Fruit fly (Drosophila melanogaster): Measurements from ENCODE around the gene CG18599.
A peak's percentile ranks its signal among the peaks of the same experiment; 100 is the strongest.

CG18599 gene

DNA sequence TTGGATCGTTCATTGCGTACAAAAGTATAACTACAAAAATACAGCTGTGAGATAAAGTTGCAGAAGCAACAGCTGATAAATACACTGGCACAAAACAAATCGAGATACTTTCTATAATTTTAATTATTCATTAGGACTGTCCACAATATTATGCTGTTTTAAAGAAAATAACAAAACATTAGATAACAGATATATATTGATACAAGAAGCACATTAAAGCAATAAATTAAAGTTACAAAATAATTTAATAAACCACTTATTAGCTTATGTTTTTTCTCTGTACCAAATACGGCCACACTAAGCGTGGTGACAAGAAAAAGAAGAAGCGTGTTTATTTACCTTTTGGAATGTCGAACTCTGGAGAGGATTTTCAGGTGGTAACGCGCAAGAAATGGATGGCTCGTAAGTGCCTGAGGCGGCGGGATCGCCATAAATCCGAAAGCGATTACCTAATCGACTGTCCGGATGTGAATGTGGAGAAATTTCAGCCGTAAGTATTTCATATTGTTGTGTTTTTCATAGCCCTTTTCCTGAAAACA is 47.3 kb upstream of the CG18599 start, which contains the start of the genes CG7988 and CG7183 (continued):
- peak; percentile 99 for TF ChIP-seq sens (GFP tag)
- TF ChIP-seq Camta (GFP tag; optimal IDR thresholded peaks at IDR 0.05), result peak; percentile 96
- peak; percentile 65 for TF ChIP-seq Dip2 (GFP tag; IDR thresholded peaks at IDR 0.05)
- peak; percentile 99 for TF ChIP-seq az2 (GFP tag; optimal IDR thresholded peaks at IDR 0.05)
- peak; percentile 95 for TF ChIP-seq Gug (GFP tag; IDR thresholded peaks at IDR 0.05)
- TF ChIP-seq CTCF (GFP tag; optimal IDR thresholded peaks at IDR 0.05), result peak; percentile 60
- TF ChIP-seq Ptx1 (GFP tag; IDR thresholded peaks at IDR 0.05), result peak; percentile 100
- TF ChIP-seq grn (GFP tag; optimal IDR thresholded peaks at IDR 0.05), result no peak
- peak; percentile 98 for TF ChIP-seq grau (tag; optimal IDR thresholded peaks at IDR 0.05)
- peak; percentile 73 for TF ChIP-seq CG10274 (GFP tag; optimal IDR thresholded peaks at IDR 0.05)
- TF ChIP-seq Pdp1 (GFP tag; optimal IDR thresholded peaks at IDR 0.05), result peak; percentile 94 to 95
- peak; percentile 60 for TF ChIP-seq CG31365 (tag; optimal IDR thresholded peaks at IDR 0.05)
- peak; percentile 98 for TF ChIP-seq CG3726 (GFP tag; IDR thresholded peaks at IDR 0.05)
- no peak for TF ChIP-seq mld (GFP tag; IDR thresholded peaks at IDR 0.05; ENCODE audit: partially characterized antibody)
- TF ChIP-seq Asciz (GFP tag; optimal IDR thresholded peaks at IDR 0.05), result peak; percentile 94
- peak; percentile 98 for TF ChIP-seq phol (tag; optimal IDR thresholded peaks at IDR 0.05)
- peak; percentile 92 for TF ChIP-seq Poxn (GFP tag; IDR thresholded peaks at IDR 0.05)
- TF ChIP-seq Abd-B (GFP tag; optimal IDR thresholded peaks at IDR 0.05), result peak; percentile 99
- TF ChIP-seq Ssrp (tag; optimal IDR thresholded peaks at IDR 0.05), result peak; percentile 99
- peak; percentile 89 for TF ChIP-seq CG12236 (GFP tag; optimal IDR thresholded peaks at IDR 0.05)
- peak in 1 of 2 experiments; percentile 92 for TF ChIP-seq Hr78 (GFP tag; optimal IDR thresholded peaks at IDR 0.05)
- peak; percentile 98 for TF ChIP-seq Rfx (GFP tag; IDR thresholded peaks at IDR 0.05)
- peak; percentile 99 for TF ChIP-seq ranshi (GFP tag; IDR thresholded peaks at IDR 0.05)
- no peak for TF ChIP-seq CG16813 (GFP tag; IDR thresholded peaks at IDR 0.05; ENCODE audit: partially characterized antibody)
- TF ChIP-seq CG30431 (GFP tag; optimal IDR thresholded peaks at IDR 0.05), result peak; percentile 91
- peak; percentile 96 for TF ChIP-seq CG7271 (tag; optimal IDR thresholded peaks at IDR 0.05)
- peak; percentile 95 for TF ChIP-seq toy (GFP tag; IDR thresholded peaks at IDR 0.05)
- peak; percentile 99 for TF ChIP-seq CG17829 (tag; optimal IDR thresholded peaks at IDR 0.05)
- TF ChIP-seq ase (GFP tag; IDR thresholded peaks at IDR 0.05), result peak; percentile 98
- peak; percentile 89 for TF ChIP-seq nom (GFP tag; optimal IDR thresholded peaks at IDR 0.05)
- TF ChIP-seq CG10654 (GFP tag; optimal IDR thresholded peaks at IDR 0.05), result peak; percentile 97
- peak; percentile 95 for TF ChIP-seq CG7357 (GFP tag; IDR thresholded peaks at IDR 0.05)
- peak; percentile 66 for TF ChIP-seq TFAM (GFP tag; optimal IDR thresholded peaks at IDR 0.05)
- peak; percentile 95 for TF ChIP-seq Fer2 (tag; optimal IDR thresholded peaks at IDR 0.05)
- TF ChIP-seq CG31441 (GFP tag; IDR thresholded peaks at IDR 0.05), result peak; percentile 97
- peak; percentile 97 for TF ChIP-seq CG12155 (GFP tag; optimal IDR thresholded peaks at IDR 0.05)
- no peak for TF ChIP-seq Optix (GFP tag; IDR thresholded peaks at IDR 0.05)
- TF ChIP-seq CG4404 (GFP tag; IDR thresholded peaks at IDR 0.05), result peak; percentile 98
- TF ChIP-seq sd (tag; optimal IDR thresholded peaks at IDR 0.05), result peak; percentile 99
- TF ChIP-seq HmgZ (tag; optimal IDR thresholded peaks at IDR 0.05), result peak; percentile 97
- peak; percentile 94 for TF ChIP-seq Usf (GFP tag; optimal IDR thresholded peaks at IDR 0.05)
- TF ChIP-seq CG10462 (GFP tag; optimal IDR thresholded peaks at IDR 0.05), result peak; percentile 96
- TF ChIP-seq run (tag; optimal IDR thresholded peaks at IDR 0.05), result peak; percentile 94
- TF ChIP-seq ssp (GFP tag; IDR thresholded peaks at IDR 0.05), result peak; percentile 95
- peak; percentile 94 for TF ChIP-seq HLH54F (GFP tag; optimal IDR thresholded peaks at IDR 0.05)
- TF ChIP-seq Elba2 (GFP tag; optimal IDR thresholded peaks at IDR 0.05), result peak; percentile 93
- TF ChIP-seq dmrt11E (tag; optimal IDR thresholded peaks at IDR 0.05), result peak; percentile 99
- peak; percentile 98 for TF ChIP-seq fd3F (GFP tag; optimal IDR thresholded peaks at IDR 0.05)
- peak; percentile 98 for TF ChIP-seq ara (GFP tag; IDR thresholded peaks at IDR 0.05)
- peak; percentile 84 for TF ChIP-seq CG10321 (GFP tag; IDR thresholded peaks at IDR 0.05)
- peak; percentile 96 for TF ChIP-seq CG18764 (GFP tag; optimal IDR thresholded peaks at IDR 0.05)

Measured in whole organism, embryonic.